Worm (Caenorhabditis elegans) whole organism, L1 larva: ENCODE results near the gene Y57G11B.6.

Experiments used
- dpl-1 ChIP-seq, 3 experiments: fragments of 150-350 bp in 2 of 3; sonication (generic microtip) in 1 of 3; optimal IDR thresholded peaks; 2 replicates each; lab custom pipeline; 2014 to 2017; ENCODE audit warnings: missing biosample characterization in 3 of 3, missing genetic modification characterization in 3 of 3, missing genetic modification reagents in 3 of 3
- irx-1 ChIP-seq: sonication (generic microtip); optimal IDR thresholded peaks from 2 replicates; lab custom pipeline; 2016; ENCODE audit warnings: missing genetic modification characterization, missing compliant biosample characterization
- mef-2 ChIP-seq: fragments of 150-350 bp; optimal IDR thresholded peaks from 2 replicates; lab custom pipeline; 2014; ENCODE audit warnings: missing biosample characterization, missing genetic modification characterization
- nhr-11 ChIP-seq: fragments of 150-350 bp; optimal IDR thresholded peaks from 2 replicates; lab custom pipeline; 2014; ENCODE audit warnings: missing biosample characterization, missing genetic modification characterization
- snpc-4 ChIP-seq: fragments of 150-350 bp; optimal IDR thresholded peaks from 2 replicates; lab custom pipeline; 2014; ENCODE audit warnings: missing biosample characterization, missing genetic modification characterization
- sox-4 ChIP-seq: sonication (generic microtip); optimal IDR thresholded peaks from 2 replicates; lab custom pipeline; 2016; ENCODE audit warnings: missing genetic modification characterization, missing compliant biosample characterization
- unc-30 ChIP-seq: sonication (generic microtip); optimal IDR thresholded peaks from 2 replicates; lab custom pipeline; 2017; ENCODE audit warnings: missing biosample characterization, missing genetic modification characterization

DNA sequence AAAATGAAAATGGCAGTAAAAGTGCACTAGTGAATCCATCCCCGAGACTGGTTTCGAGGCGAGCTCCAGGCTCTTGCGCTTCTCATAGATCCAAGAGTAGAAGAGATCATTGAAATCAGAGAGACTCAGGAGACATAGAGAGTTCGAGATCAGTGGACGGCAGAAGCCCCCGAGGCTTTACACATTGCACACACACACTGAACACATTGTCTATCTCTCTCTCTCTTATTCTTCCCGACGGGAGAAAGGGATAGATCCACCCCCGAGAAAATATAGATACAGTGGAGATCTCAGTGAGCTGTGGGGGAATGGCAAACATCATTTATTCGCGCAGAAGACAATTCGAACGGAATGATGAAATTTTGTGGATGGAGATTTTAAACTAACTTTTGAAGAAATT is 47.7 kb downstream of the Y57G11B.6 start:
- TF ChIP-seq snpc-4 (no peak), dpl-1 (GFP tag; optimal IDR thresholded peaks at IDR 0.05; lab: Kevin White, UChicago) (no peak), sox-4 (no peak), mef-2 (tag; lab: Kevin White, UChicago) (no peak), nhr-11 (tag; lab: Kevin White, UChicago) (no peak), unc-30 (tag; lab: Kevin White, UChicago) (no peak), irx-1 (no peak)
